Worm (Caenorhabditis elegans) whole organism, midembryonic: Measurements from ENCODE around the gene ivph-3.
A peak's percentile ranks its signal among the peaks of the same experiment; 100 is the strongest.

ENCODE experiments used
- T22C8.4 ChIP-seq: fragments of 200-800 bp; sonication (Bioruptor generic); IDR thresholded peaks from 2 replicates; pipeline ENCODE4 v1.3.6; 2022; ENCODE audit warnings: missing genetic modification characterization, missing compliant biosample characterization
- cog-1 ChIP-seq: sonication (generic microtip); optimal IDR thresholded peaks from 2 replicates; lab custom pipeline; 2016; ENCODE audit warnings: missing genetic modification characterization, missing compliant biosample characterization
- flt-1 ChIP-seq: fragments of 200-800 bp; sonication (Bioruptor generic); IDR thresholded peaks from 2 replicates; pipeline ENCODE4 v1.3.6; 2022; ENCODE audit warnings: missing genetic modification characterization, missing compliant biosample characterization
- klf-2 ChIP-seq: fragments of 200-800 bp; sonication (Bioruptor generic); conservative IDR thresholded peaks from 2 replicates; pipeline ENCODE4 v1.3.6; 2022; ENCODE audit warnings: missing genetic modification reagents, missing genetic modification characterization, missing compliant biosample characterization
- med-1 ChIP-seq: sonication (generic microtip); optimal IDR thresholded peaks from 2 replicates; lab custom pipeline; 2017; ENCODE audit warnings: missing genetic modification characterization, mild to moderate bottlenecking, missing compliant biosample characterization, antibody characterized with exemption, missing genetic modification reagents; ENCODE audit not compliant: insufficient read depth
- ref-1 ChIP-seq: fragments of 200-800 bp; sonication (Bioruptor generic); conservative IDR thresholded peaks from 2 replicates; pipeline ENCODE4 v1.3.6; 2022; ENCODE audit warnings: missing genetic modification reagents, missing genetic modification characterization, missing compliant biosample characterization
- tab-1 ChIP-seq: fragments of 200-800 bp; sonication (Bioruptor generic); IDR thresholded peaks from 2 replicates; pipeline ENCODE4 v1.3.6; 2022; ENCODE audit warnings: missing genetic modification characterization, missing compliant biosample characterization
- ztf-23 ChIP-seq: fragments of 200-800 bp; sonication (Bioruptor generic); IDR thresholded peaks from 2 replicates; pipeline ENCODE4 v1.3.6; 2022; ENCODE audit warnings: missing genetic modification reagents, missing genetic modification characterization, missing compliant biosample characterization
- ztf-29 ChIP-seq: fragments of 200-800 bp; sonication (Bioruptor generic); IDR thresholded peaks from 2 replicates; pipeline ENCODE4 v1.3.6; 2022; ENCODE audit warnings: missing genetic modification reagents, missing genetic modification characterization, missing compliant biosample characterization

ivph-3 gene

ce11 chrIV:3055848-3056247, 2.3 kb downstream of the ivph-3 start:
- TF ChIP-seq med-1 (no peak), flt-1 (GFP tag; lab: Robert Waterston, UW) (no peak), klf-2 (GFP tag; lab: Robert Waterston, UW) (no peak), cog-1 (tag; lab: Kevin White, UChicago) (no peak), T22C8.4 (no peak), ztf-23 (GFP tag; lab: Robert Waterston, UW) (no peak), ref-1 (no peak), tab-1 (no peak)

- no peak for TF ChIP-seq cog-1 (tag; lab: Kevin White, UChicago)
- TF ChIP-seq ref-1: no peak
Measured at ce11 chrIV:3062936-3063439, 9.5 kb downstream of the ivph-3 start, which contains the start of gene Y67D8C.6. TSS of gene Y67D8C.6 (minus strand) at chrIV:3063389.

- TF ChIP-seq med-1: no peak
- TF ChIP-seq klf-2 (GFP tag; lab: Robert Waterston, UW): no peak
- no peak for TF ChIP-seq tab-1
- no peak for TF ChIP-seq cog-1 (tag; lab: Kevin White, UChicago)
- no peak for TF ChIP-seq ztf-23 (GFP tag; lab: Robert Waterston, UW)
- no peak for TF ChIP-seq T22C8.4
- TF ChIP-seq ztf-29 (GFP tag; lab: Robert Waterston, UW): no peak
- no peak for TF ChIP-seq flt-1 (GFP tag; lab: Robert Waterston, UW)
- no peak for TF ChIP-seq ref-1
Measured at ce11 chrIV:3066834-3067233, 13.3 kb downstream of the ivph-3 start, which contains the start of gene Y67D8C.7. TSS of gene Y67D8C.7 (minus strand) at chrIV:3066934.

- TF ChIP-seq med-1 (no peak), tab-1 (no peak)
Measured at ce11 chrIV:3069619-3070260, 16.2 kb downstream of the ivph-3 start, which contains the start of gene cpg-9. TSS of gene cpg-9 (minus strand) at chrIV:3070210.

ce11 chrIV:3071997-3072396, 18.5 kb downstream of the ivph-3 start, which contains the start of gene Y67D8C.2:
TSS of gene Y67D8C.2 (plus strand) at chrIV:3072297.
- TF ChIP-seq T22C8.4: 0 out of 2 replicates have a peak, but pooled peaks have one; percentile 15
- TF ChIP-seq ztf-23 (GFP tag; lab: Robert Waterston, UW): no peak
- no peak for TF ChIP-seq ref-1
- TF ChIP-seq cog-1 (tag; lab: Kevin White, UChicago): no peak
- no peak for TF ChIP-seq flt-1 (GFP tag; lab: Robert Waterston, UW)

- TF ChIP-seq ref-1 (no peak), cog-1 (tag; lab: Kevin White, UChicago) (no peak), flt-1 (GFP tag; lab: Robert Waterston, UW) (no peak), klf-2 (GFP tag; lab: Robert Waterston, UW) (no peak), ztf-29 (GFP tag; lab: Robert Waterston, UW) (no peak), tab-1 (no peak)
Measured at ce11 chrIV:3076207-3076606, 22.7 kb downstream of the ivph-3 start, which contains the start of gene Y67D8C.22. TSS of gene Y67D8C.22 (minus strand) at chrIV:3076307.

ce11 chrIV:3076802-3077201, 23.3 kb downstream of the ivph-3 start:
- TF ChIP-seq ztf-29 (GFP tag; lab: Robert Waterston, UW): no peak
- TF ChIP-seq T22C8.4: no peak
- no peak for TF ChIP-seq tab-1
- TF ChIP-seq ztf-23 (GFP tag; lab: Robert Waterston, UW): no peak
- no peak for TF ChIP-seq klf-2 (GFP tag; lab: Robert Waterston, UW)
- TF ChIP-seq med-1: no peak
- TF ChIP-seq flt-1 (GFP tag; lab: Robert Waterston, UW): no peak
- TF ChIP-seq ref-1: no peak
- no peak for TF ChIP-seq cog-1 (tag; lab: Kevin White, UChicago)

- TF ChIP-seq tab-1 (no peak), cog-1 (tag; lab: Kevin White, UChicago) (no peak), flt-1 (GFP tag; lab: Robert Waterston, UW) (no peak), med-1 (no peak), ztf-23 (GFP tag; lab: Robert Waterston, UW) (no peak), ztf-29 (GFP tag; lab: Robert Waterston, UW) (no peak), klf-2 (GFP tag; lab: Robert Waterston, UW) (no peak), ref-1 (no peak), T22C8.4 (no peak)
Measured at ce11 chrIV:3086825-3087224, 33.3 kb downstream of the ivph-3 start, which contains the start of gene Y67D8C.9. TSS of gene Y67D8C.9 (minus strand) at chrIV:3086925.

ce11 chrIV:3089611-3090010, 36.1 kb downstream of the ivph-3 start:
- TF ChIP-seq ztf-29 (GFP tag; lab: Robert Waterston, UW) (no peak), cog-1 (tag; lab: Kevin White, UChicago) (no peak), med-1 (no peak), klf-2 (GFP tag; lab: Robert Waterston, UW) (no peak), tab-1 (no peak), flt-1 (GFP tag; lab: Robert Waterston, UW) (no peak), T22C8.4 (no peak), ref-1 (no peak), ztf-23 (GFP tag; lab: Robert Waterston, UW) (no peak)

- no peak for TF ChIP-seq cog-1 (tag; lab: Kevin White, UChicago)
- no peak for TF ChIP-seq tab-1
- no peak for TF ChIP-seq T22C8.4
- TF ChIP-seq klf-2 (GFP tag; lab: Robert Waterston, UW): no peak
- TF ChIP-seq ref-1: no peak
- TF ChIP-seq ztf-23 (GFP tag; lab: Robert Waterston, UW): no peak
- no peak for TF ChIP-seq flt-1 (GFP tag; lab: Robert Waterston, UW)
- no peak for TF ChIP-seq med-1
Measured at ce11 chrIV:3091112-3091511, 37.6 kb downstream of the ivph-3 start.
